Fruit fly (Drosophila melanogaster): ENCODE results near the gene TotA.
A peak's percentile ranks its signal among the peaks of the same experiment; 100 is the strongest.

TotA gene

DNA sequence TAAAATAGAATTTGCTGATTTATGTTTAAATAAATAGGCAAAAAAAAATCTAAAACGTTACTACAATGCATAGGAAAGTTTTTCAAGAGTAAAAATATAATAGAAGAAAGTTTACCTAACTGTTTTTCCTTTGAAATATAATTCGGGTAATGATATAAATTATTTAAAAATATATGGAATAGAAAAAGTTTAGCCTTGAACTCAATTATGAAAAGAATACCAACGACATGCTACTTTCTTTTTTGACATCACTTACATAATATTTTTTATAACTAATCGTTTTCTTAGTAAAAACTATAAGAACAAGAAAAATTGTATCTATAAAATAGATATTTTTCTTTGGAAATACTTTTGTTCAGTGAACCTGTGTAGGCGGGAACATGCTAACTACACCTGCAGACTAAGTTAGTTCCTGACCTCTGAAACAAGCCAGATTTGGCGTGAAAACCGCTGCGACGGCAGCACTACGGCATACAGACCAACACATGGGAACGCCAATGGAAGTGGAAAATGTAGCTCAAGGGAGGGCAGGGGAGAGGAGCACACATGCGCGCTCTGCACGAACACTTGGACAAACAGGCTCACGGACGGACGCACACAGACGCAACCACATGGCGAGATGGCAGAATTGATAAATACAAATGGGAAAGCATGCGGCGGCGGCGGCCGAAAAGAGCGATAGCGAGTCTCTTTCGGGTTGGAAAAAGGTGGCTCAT lies 41.3 kb upstream of the TotA start (continued):
- peak; percentile 14 for TF ChIP-seq Lpt (GFP tag; optimal IDR thresholded peaks at IDR 0.05)
- no peak for TF ChIP-seq CG7368 (GFP tag; optimal IDR thresholded peaks at IDR 0.05)
- TF ChIP-seq CG8319 (GFP tag; optimal IDR thresholded peaks at IDR 0.05): no peak
- peak; percentile 3 for TF ChIP-seq cyc (GFP tag; optimal IDR thresholded peaks at IDR 0.05)
- no peak for TF ChIP-seq CG6808 (GFP tag; optimal IDR thresholded peaks at IDR 0.05)
- no peak for TF ChIP-seq spab (GFP tag; optimal IDR thresholded peaks at IDR 0.05)
- no peak for TF ChIP-seq CG6854 (GFP tag; optimal IDR thresholded peaks at IDR 0.05)
- TF ChIP-seq CG9139 (GFP tag; optimal IDR thresholded peaks at IDR 0.05): no peak
- TF ChIP-seq topi (GFP tag; optimal IDR thresholded peaks at IDR 0.05): no peak
- TF ChIP-seq Hr4 (GFP tag; optimal IDR thresholded peaks at IDR 0.05): no peak
- TF ChIP-seq CG11762 (GFP tag; optimal IDR thresholded peaks at IDR 0.05; ENCODE audit: insufficient read depth): no peak
- peak; percentile 3 for TF ChIP-seq Blimp-1 (GFP tag; optimal IDR thresholded peaks at IDR 0.05)
- peak; percentile 9 for TF ChIP-seq CG1621 (tag; optimal IDR thresholded peaks at IDR 0.05)
- peak; percentile 16 for TF ChIP-seq acj6 (GFP tag; optimal IDR thresholded peaks at IDR 0.05)
- TF ChIP-seq Ets21C (GFP tag; optimal IDR thresholded peaks at IDR 0.05): no peak
- peak in 1 of 2 experiments; percentile 66 for TF ChIP-seq salr (GFP tag; optimal IDR thresholded peaks at IDR 0.05)
- peak; percentile 29 for TF ChIP-seq CG6276 (GFP tag; optimal IDR thresholded peaks at IDR 0.05)
- TF ChIP-seq CG15336 (GFP tag; IDR thresholded peaks at IDR 0.05): no peak
- TF ChIP-seq Sox15 (GFP tag; optimal IDR thresholded peaks at IDR 0.05): no peak
- peak; percentile 80 for TF ChIP-seq fkh (GFP tag; optimal IDR thresholded peaks at IDR 0.05)
- peak; percentile 28 for TF ChIP-seq OdsH (GFP tag; optimal IDR thresholded peaks at IDR 0.05)
- TF ChIP-seq eg (GFP tag; IDR thresholded peaks at IDR 0.05): peak; percentile 38; the same call in 1 of the 3 replicates
- TF ChIP-seq fd85E (GFP tag; optimal IDR thresholded peaks at IDR 0.05): no peak
- TF ChIP-seq CG10631 (GFP tag; optimal IDR thresholded peaks at IDR 0.05): peak; percentile 44
- TF ChIP-seq CG11902 (GFP tag; optimal IDR thresholded peaks at IDR 0.05): no peak
- TF ChIP-seq Eip93F (GFP tag; optimal IDR thresholded peaks at IDR 0.05): no peak
- no peak for TF ChIP-seq CG3919 (GFP tag; optimal IDR thresholded peaks at IDR 0.05)
- peak; percentile 73 for TF ChIP-seq svp (GFP tag)
- peak; percentile 86 for TF ChIP-seq dsx (GFP tag; optimal IDR thresholded peaks at IDR 0.05; ENCODE audit: poor library complexity, severe bottlenecking)

DNA sequence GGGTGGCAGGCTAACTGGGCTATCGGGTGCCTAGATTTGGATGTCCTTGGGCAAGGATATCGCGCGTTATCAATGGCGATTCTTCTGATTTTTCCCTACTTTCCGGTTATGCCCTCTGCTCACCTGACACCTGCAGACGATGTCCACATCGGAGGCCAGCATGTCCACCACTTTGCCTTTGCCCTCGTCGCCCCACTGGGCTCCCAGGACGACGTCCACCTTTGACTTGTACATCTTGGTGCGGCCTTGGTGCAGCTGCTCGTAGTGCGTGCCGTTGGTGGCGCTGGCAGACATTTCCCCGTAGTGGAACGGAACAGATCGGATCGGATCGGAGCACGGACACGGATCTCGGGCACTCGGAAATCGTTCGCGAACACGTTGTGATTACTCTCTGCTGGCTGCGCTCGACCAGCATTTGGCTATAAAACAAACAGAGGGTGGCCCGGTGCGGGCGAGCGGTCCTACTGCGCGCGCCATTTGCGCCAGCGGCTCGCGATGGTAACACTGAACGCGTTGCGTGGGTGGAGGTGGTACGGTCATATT lies 40.6 kb upstream of the TotA start, which contains the start of gene Adss:
Adss (minus strand) TSS at position 428 of the 543 bp plus-strand sequence.
- TF ChIP-seq CG31627 (GFP tag; optimal IDR thresholded peaks at IDR 0.05): no peak
- peak; percentile 51 for TF ChIP-seq CG1621 (tag; optimal IDR thresholded peaks at IDR 0.05)
- no peak for TF ChIP-seq CG8319 (GFP tag; optimal IDR thresholded peaks at IDR 0.05)
- TF ChIP-seq CG15336 (GFP tag; IDR thresholded peaks at IDR 0.05): no peak
- TF ChIP-seq Gug (GFP tag; IDR thresholded peaks at IDR 0.05): no peak
- TF ChIP-seq CG6792 (GFP tag; optimal IDR thresholded peaks at IDR 0.05): no peak
- TF ChIP-seq dsx (GFP tag; optimal IDR thresholded peaks at IDR 0.05; ENCODE audit: poor library complexity, severe bottlenecking): no peak
- no peak for TF ChIP-seq fd85E (GFP tag; optimal IDR thresholded peaks at IDR 0.05)
- no peak for TF ChIP-seq vri (GFP tag; optimal IDR thresholded peaks at IDR 0.05)
- TF ChIP-seq OdsH (GFP tag; optimal IDR thresholded peaks at IDR 0.05): no peak
- TF ChIP-seq CG8119 (GFP tag; IDR thresholded peaks at IDR 0.05): no peak
- no peak for TF ChIP-seq Eip93F (GFP tag; optimal IDR thresholded peaks at IDR 0.05)
- TF ChIP-seq CG6276 (GFP tag; optimal IDR thresholded peaks at IDR 0.05): peak; percentile 9
- TF ChIP-seq salr (GFP tag; optimal IDR thresholded peaks at IDR 0.05): no peak
- peak; percentile 0 for TF ChIP-seq esn (GFP tag; optimal IDR thresholded peaks at IDR 0.05)
- peak; percentile 19 for TF ChIP-seq CG3919 (GFP tag; optimal IDR thresholded peaks at IDR 0.05)
- no peak for TF ChIP-seq Lpt (GFP tag; optimal IDR thresholded peaks at IDR 0.05)
- TF ChIP-seq CG4318 (GFP tag; optimal IDR thresholded peaks at IDR 0.05): no peak
- TF ChIP-seq ss (GFP tag; optimal IDR thresholded peaks at IDR 0.05): no peak
- no peak for TF ChIP-seq CG6808 (GFP tag; optimal IDR thresholded peaks at IDR 0.05)
- TF ChIP-seq Eip78C (GFP tag): peak; percentile 69
- TF ChIP-seq cyc (GFP tag; optimal IDR thresholded peaks at IDR 0.05): no peak
- no peak for TF ChIP-seq CG10669 (GFP tag; optimal IDR thresholded peaks at IDR 0.05)
- no peak for TF ChIP-seq Sox15 (GFP tag; optimal IDR thresholded peaks at IDR 0.05)
- TF ChIP-seq achi (GFP tag; optimal IDR thresholded peaks at IDR 0.05): no peak
- no peak for TF ChIP-seq Hr4 (GFP tag; optimal IDR thresholded peaks at IDR 0.05)
- no peak for TF ChIP-seq Sox102F (GFP tag; optimal IDR thresholded peaks at IDR 0.05)
- TF ChIP-seq Eip75B (GFP tag; optimal IDR thresholded peaks at IDR 0.05): no peak
- TF ChIP-seq CG11294 (GFP tag; IDR thresholded peaks at IDR 0.05): no peak
- no peak for TF ChIP-seq Smox (GFP tag; optimal IDR thresholded peaks at IDR 0.05)
- no peak for TF ChIP-seq net (GFP tag; optimal IDR thresholded peaks at IDR 0.05)
- no peak for TF ChIP-seq dac (GFP tag; optimal IDR thresholded peaks at IDR 0.05)
- TF ChIP-seq CG3032 (tag; optimal IDR thresholded peaks at IDR 0.05): no peak
